Worm (Caenorhabditis elegans) whole organism, mixed stage, embryonic: ENCODE results near the gene lips-8.
A peak's percentile ranks its signal among the peaks of the same experiment; 100 is the strongest.

ENCODE experiments used
- M03D4.4 ChIP-seq: sonication (generic microtip); optimal IDR thresholded peaks from 2 replicates; lab custom pipeline; 2017; ENCODE audit warnings: mild to moderate bottlenecking, missing genetic modification characterization, missing compliant biosample characterization
- bed-3 ChIP-seq: fragments of 200-800 bp; sonication (Bioruptor generic); optimal IDR thresholded peaks from 3 replicates; lab custom pipeline; 2018; ENCODE audit warnings: mild to moderate bottlenecking, missing genetic modification characterization, moderate library complexity, missing compliant biosample characterization
- blmp-1 ChIP-seq: fragments of 150-350 bp; optimal IDR thresholded peaks from 2 replicates; lab custom pipeline; 2014; ENCODE audit warnings: missing biosample characterization, missing genetic modification characterization
- ceh-39 ChIP-seq: fragments of 150-350 bp; optimal IDR thresholded peaks from 2 replicates; lab custom pipeline; 2014; ENCODE audit warnings: missing biosample characterization, missing genetic modification characterization
- ceh-43 ChIP-seq: fragments of 200-800 bp; sonication (Bioruptor generic); optimal IDR thresholded peaks from 2 replicates; lab custom pipeline; 2018; ENCODE audit warnings: mild to moderate bottlenecking, missing genetic modification characterization, moderate library complexity, missing compliant biosample characterization
- ceh-83 ChIP-seq: fragments of 200-800 bp; sonication (Bioruptor generic); optimal IDR thresholded peaks from 2 replicates; lab custom pipeline; 2018; ENCODE audit warnings: mild to moderate bottlenecking, missing genetic modification characterization, missing compliant biosample characterization
- ces-1 ChIP-seq: fragments of 150-350 bp; optimal IDR thresholded peaks from 2 replicates; lab custom pipeline; 2014; ENCODE audit warnings: missing biosample characterization, missing genetic modification reagents, missing genetic modification characterization
- cnd-1 ChIP-seq: fragments of 200-800 bp; sonication (Bioruptor generic); optimal IDR thresholded peaks from 2 replicates; lab custom pipeline; 2018; ENCODE audit warnings: mild to moderate bottlenecking, missing genetic modification characterization, missing compliant biosample characterization
- drap-1 ChIP-seq: fragments of 200-800 bp; sonication (Bioruptor generic); optimal IDR thresholded peaks from 3 replicates; lab custom pipeline; 2018; ENCODE audit warnings: mild to moderate bottlenecking, missing genetic modification characterization, missing compliant biosample characterization
- flh-1 ChIP-seq: fragments of 200-800 bp; sonication (Bioruptor generic); optimal IDR thresholded peaks from 2 replicates; lab custom pipeline; 2018; ENCODE audit warnings: mild to moderate bottlenecking, missing genetic modification characterization, moderate library complexity, missing compliant biosample characterization
- ham-2 ChIP-seq: fragments of 200-800 bp; sonication (Bioruptor generic); optimal IDR thresholded peaks from 2 replicates; lab custom pipeline; 2018; ENCODE audit warnings: mild to moderate bottlenecking, missing genetic modification characterization, missing compliant biosample characterization
- hlh-1 ChIP-seq: fragments of 150-350 bp; optimal IDR thresholded peaks from 2 replicates; lab custom pipeline; 2014; ENCODE audit warnings: missing biosample characterization, missing genetic modification reagents, missing genetic modification characterization
- lin-13 ChIP-seq: fragments of 150-350 bp; optimal IDR thresholded peaks from 2 replicates; lab custom pipeline; 2014; ENCODE audit warnings: missing biosample characterization, missing genetic modification characterization
- lin-32 ChIP-seq: fragments of 200-800 bp; sonication (Bioruptor generic); optimal IDR thresholded peaks from 2 replicates; lab custom pipeline; 2018; ENCODE audit warnings: mild to moderate bottlenecking, missing genetic modification characterization, missing compliant biosample characterization
- lsy-2 ChIP-seq: fragments of 150-350 bp; optimal IDR thresholded peaks from 2 replicates; lab custom pipeline; 2014; ENCODE audit warnings: missing biosample characterization, missing genetic modification characterization
- mab-5 ChIP-seq: fragments of 150-350 bp; optimal IDR thresholded peaks from 2 replicates; lab custom pipeline; 2014; ENCODE audit warnings: missing biosample characterization, missing genetic modification characterization
- mep-1 ChIP-seq: fragments of 150-350 bp; optimal IDR thresholded peaks from 2 replicates; lab custom pipeline; 2017; ENCODE audit warnings: missing biosample characterization, missing genetic modification reagents, missing genetic modification characterization, inconsistent platforms
- mls-2 ChIP-seq: sonication (generic microtip); optimal IDR thresholded peaks from 2 replicates; lab custom pipeline; 2016; ENCODE audit warnings: mild to moderate bottlenecking, missing genetic modification characterization, moderate library complexity, missing compliant biosample characterization
- nhr-12 ChIP-seq: fragments of 150-350 bp; optimal IDR thresholded peaks from 2 replicates; lab custom pipeline; 2014; ENCODE audit warnings: missing biosample characterization, missing genetic modification characterization
- nhr-2 ChIP-seq: fragments of 150-350 bp; optimal IDR thresholded peaks from 2 replicates; lab custom pipeline; 2014; ENCODE audit warnings: missing biosample characterization, missing genetic modification characterization
- nhr-237 ChIP-seq: fragments of 150-350 bp; optimal IDR thresholded peaks from 2 replicates; lab custom pipeline; 2014; ENCODE audit warnings: missing biosample characterization, missing genetic modification characterization
- nhr-28 ChIP-seq: fragments of 150-350 bp; optimal IDR thresholded peaks from 2 replicates; lab custom pipeline; 2014; ENCODE audit warnings: missing biosample characterization, missing genetic modification characterization
- nhr-76 ChIP-seq: sonication (generic microtip); optimal IDR thresholded peaks from 2 replicates; lab custom pipeline; 2017; ENCODE audit warnings: missing biosample characterization, missing genetic modification characterization
- sem-2 ChIP-seq: fragments of 200-800 bp; sonication (Bioruptor generic); optimal IDR thresholded peaks from 2 replicates; lab custom pipeline; 2018; ENCODE audit warnings: mild to moderate bottlenecking, missing genetic modification characterization, missing compliant biosample characterization
- sptf-1 ChIP-seq: sonication (generic microtip); optimal IDR thresholded peaks from 2 replicates; lab custom pipeline; 2017; ENCODE audit warnings: mild to moderate bottlenecking, missing genetic modification characterization, moderate library complexity, missing compliant biosample characterization
- tbx-8 ChIP-seq: fragments of 200-800 bp; sonication (Bioruptor generic); optimal IDR thresholded peaks from 2 replicates; lab custom pipeline; 2018; ENCODE audit warnings: mild to moderate bottlenecking, missing genetic modification characterization, moderate library complexity, missing compliant biosample characterization
- unc-120 ChIP-seq: sonication (generic microtip); optimal IDR thresholded peaks from 2 replicates; lab custom pipeline; 2017; ENCODE audit warnings: missing genetic modification characterization, missing compliant biosample characterization; ENCODE audit not compliant: poor library complexity, severe bottlenecking
- unc-39 ChIP-seq: fragments of 150-350 bp; optimal IDR thresholded peaks from 2 replicates; lab custom pipeline; 2014; ENCODE audit warnings: missing biosample characterization, missing genetic modification characterization
- unc-62 ChIP-seq: fragments of 150-350 bp; optimal IDR thresholded peaks from 2 replicates; lab custom pipeline; 2014; ENCODE audit warnings: missing biosample characterization, missing genetic modification reagents, missing genetic modification characterization
- zip-8 ChIP-seq: fragments of 150-350 bp; optimal IDR thresholded peaks from 2 replicates; lab custom pipeline; 2014; ENCODE audit warnings: missing biosample characterization, missing genetic modification characterization
- ztf-11 ChIP-seq: fragments of 150-350 bp; optimal IDR thresholded peaks from 2 replicates; lab custom pipeline; 2014; ENCODE audit warnings: missing biosample characterization, missing genetic modification characterization

lips-8 gene

DNA sequence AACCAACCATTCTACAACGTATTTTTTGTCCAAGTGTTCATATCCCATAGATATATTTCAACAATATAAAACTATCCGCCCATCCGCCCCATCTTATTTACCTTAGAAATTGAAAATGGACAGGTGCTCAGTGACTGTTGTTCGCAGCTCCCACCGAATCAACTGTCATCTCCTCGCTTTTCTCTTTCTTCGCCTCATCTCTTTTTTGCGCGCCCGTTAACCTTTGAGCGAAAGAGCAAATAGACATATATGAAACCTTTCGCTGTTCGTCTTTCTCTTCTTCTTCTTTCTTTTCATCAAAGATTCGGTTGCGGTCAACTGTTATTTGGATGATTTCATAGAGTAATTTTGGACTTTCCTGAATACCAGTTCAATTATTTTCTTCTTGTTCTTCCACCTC is 22.6 kb upstream of the lips-8 start, which contains the start of gene sssh-1:
sssh-1 (plus strand) TSS at position 301 of the 400 bp plus-strand sequence.
- TF ChIP-seq ham-2 (GFP tag; lab: Kevin White, UChicago): no peak
- no peak for TF ChIP-seq blmp-1 (tag; lab: Kevin White, UChicago)
- TF ChIP-seq zip-8: no peak
- no peak for TF ChIP-seq ztf-11 (tag; lab: Kevin White, UChicago)
- TF ChIP-seq, all 35 proteins: peak for 0

- TF ChIP-seq ceh-83 (GFP tag; lab: Kevin White, UChicago) (peak; percentile 41), nhr-76 (no peak)
Observed at ce11 chrX:14877691-14878090, 20.6 kb upstream of the lips-8 start.

DNA sequence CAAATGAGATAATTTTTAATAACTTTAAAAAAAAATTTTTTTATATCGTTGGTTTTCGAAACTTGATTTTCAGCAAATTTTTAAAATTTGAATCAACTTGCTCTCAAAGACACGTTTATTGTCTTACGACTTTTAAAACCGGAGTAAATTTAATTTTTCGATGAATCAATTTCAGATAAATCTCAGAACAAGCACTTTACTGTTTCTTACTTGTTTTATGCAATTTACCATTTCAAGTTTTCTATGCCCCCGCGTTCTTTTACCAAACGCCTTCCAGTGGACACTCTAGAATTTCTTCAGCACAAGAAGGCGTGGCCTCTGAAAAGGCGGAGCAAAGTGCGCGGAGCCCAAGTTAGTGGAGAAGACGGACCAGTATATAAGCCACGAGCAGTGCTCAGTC is 17.2 kb upstream of the lips-8 start, which contains the start of gene flp-8:
flp-8 (plus strand) TSS at position 301 of the 400 bp plus-strand sequence.
- TF ChIP-seq flh-1 (GFP tag; lab: Kevin White, UChicago): no peak
- TF ChIP-seq ceh-39 (tag; lab: Kevin White, UChicago): no peak
- TF ChIP-seq mls-2 (tag; lab: Kevin White, UChicago): no peak
- TF ChIP-seq hlh-1 (tag; lab: Kevin White, UChicago): no peak
- no peak for TF ChIP-seq ces-1 (GFP tag; lab: Kevin White, UChicago)
- TF ChIP-seq unc-120 (tag; lab: Kevin White, UChicago): no peak
- no peak for TF ChIP-seq ceh-43 (GFP tag; lab: Kevin White, UChicago)
- TF ChIP-seq nhr-2 (tag; lab: Kevin White, UChicago): no peak
- TF ChIP-seq nhr-12 (tag; lab: Kevin White, UChicago): no peak
- TF ChIP-seq mab-5 (tag; lab: Kevin White, UChicago): no peak
- TF ChIP-seq nhr-76: no peak
- no peak for TF ChIP-seq lin-13 (tag; lab: Kevin White, UChicago)

DNA sequence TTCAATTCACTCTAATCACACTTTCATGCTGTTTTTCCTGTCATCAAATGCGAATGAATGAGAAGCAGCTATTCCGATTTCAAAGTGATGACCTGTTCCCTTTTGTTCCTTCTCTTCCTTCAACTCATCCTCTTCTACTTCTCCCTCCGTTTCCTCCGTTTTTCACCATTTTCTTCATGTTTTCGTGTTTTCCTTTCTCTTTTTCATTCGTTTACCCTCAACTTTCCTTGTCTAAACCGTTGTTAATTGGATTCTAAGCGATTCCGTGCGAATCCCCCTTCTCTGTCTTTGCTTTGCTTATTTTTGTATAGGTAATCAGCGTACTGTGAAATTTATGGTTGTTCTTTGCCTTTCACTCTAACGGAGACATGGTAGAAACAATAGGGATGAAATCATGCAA is 12.4 kb upstream of the lips-8 start:
- TF ChIP-seq nhr-237 (no peak), bed-3 (GFP tag; lab: Kevin White, UChicago) (no peak), zip-8 (no peak), nhr-76 (no peak), sptf-1 (peak; percentile 32), unc-39 (tag; lab: Kevin White, UChicago) (no peak), nhr-12 (tag; lab: Kevin White, UChicago) (no peak)

ce11 chrX:14888188-14888587 is 10.1 kb upstream of the lips-8 start, which contains the start of gene daf-6:
Gene daf-6 (plus strand): TSS chrX:14888488.
- TF ChIP-seq nhr-12 (tag; lab: Kevin White, UChicago) (no peak), mab-5 (tag; lab: Kevin White, UChicago) (no peak)
- TF ChIP-seq, all 35 proteins: peak for 0

DNA sequence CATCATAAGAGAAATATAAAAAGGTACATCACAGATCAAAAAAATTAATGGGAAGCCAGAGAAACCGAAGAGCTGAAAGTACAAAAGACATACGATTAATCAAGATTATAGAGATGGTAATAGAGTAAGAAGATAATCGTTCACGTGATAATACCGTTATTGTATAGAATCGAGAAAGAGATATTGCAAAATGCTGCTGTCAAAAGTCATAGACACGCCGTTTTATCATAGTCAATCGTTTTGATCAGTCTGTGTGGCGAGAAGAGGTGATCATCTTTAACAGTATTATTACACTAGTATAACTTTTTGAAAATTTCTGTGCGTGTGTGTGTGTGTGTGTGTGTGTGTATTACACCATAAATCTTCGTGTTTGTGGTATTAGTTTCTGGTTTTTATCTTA is 3.9 kb upstream of the lips-8 start:
- TF ChIP-seq drap-1: no peak
- TF ChIP-seq flh-1 (GFP tag; lab: Kevin White, UChicago): no peak
- no peak for TF ChIP-seq blmp-1 (tag; lab: Kevin White, UChicago)
- TF ChIP-seq nhr-237: no peak
- TF ChIP-seq sem-2: no peak
- no peak for TF ChIP-seq unc-62 (GFP tag; lab: Kevin White, UChicago)
- no peak for TF ChIP-seq sptf-1
- TF ChIP-seq unc-39 (tag; lab: Kevin White, UChicago): no peak
- TF ChIP-seq ceh-43 (GFP tag; lab: Kevin White, UChicago): no peak
- no peak for TF ChIP-seq nhr-76
- no peak for TF ChIP-seq ham-2 (GFP tag; lab: Kevin White, UChicago)
- TF ChIP-seq ceh-83 (GFP tag; lab: Kevin White, UChicago): no peak

DNA sequence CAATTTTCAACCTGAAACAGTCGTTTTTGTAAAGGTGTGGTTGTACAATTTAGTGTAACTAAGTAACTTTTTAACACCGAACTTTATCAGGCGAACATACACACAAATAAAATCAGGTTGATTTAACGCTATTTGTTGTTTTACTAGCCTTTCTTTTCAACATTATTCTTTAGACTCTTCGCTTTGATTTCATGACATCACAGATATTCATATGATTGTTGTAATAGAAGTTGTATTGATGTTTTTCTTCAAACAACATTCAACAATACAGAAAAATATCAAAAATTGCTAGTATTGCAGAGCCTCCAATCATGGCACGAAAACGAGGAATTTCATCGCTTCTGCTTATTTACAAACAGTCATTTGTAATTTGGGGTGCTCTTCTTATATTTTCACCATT is 3.5 kb upstream of the lips-8 start, which contains the start of gene nac-1:
nac-1 (plus strand) TSS at position 301 of the 400 bp plus-strand sequence.
- no peak for TF ChIP-seq lsy-2

DNA sequence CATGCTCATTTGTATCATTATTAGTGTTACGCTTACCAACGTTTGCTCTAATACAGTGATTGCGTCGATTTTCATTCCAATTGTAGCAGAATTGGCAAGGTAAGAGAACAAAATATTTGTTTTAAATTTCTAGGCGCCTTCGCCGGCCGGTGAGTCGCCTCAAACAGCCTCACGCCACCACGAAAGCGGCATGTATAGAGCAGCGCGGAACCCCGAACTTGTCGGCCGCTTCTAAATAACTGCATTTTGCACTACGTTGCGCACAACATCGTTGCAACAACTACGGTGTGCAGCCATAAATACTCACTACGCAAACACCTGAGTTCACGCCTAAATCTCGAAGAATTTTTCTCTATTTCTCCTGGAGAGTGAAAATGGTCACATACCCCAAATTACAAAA is 1.1 kb upstream of the lips-8 start:
- no peak for TF ChIP-seq unc-120 (tag; lab: Kevin White, UChicago)
- TF ChIP-seq ztf-11 (tag; lab: Kevin White, UChicago): no peak
- TF ChIP-seq blmp-1 (tag; lab: Kevin White, UChicago): no peak
- no peak for TF ChIP-seq sptf-1
- no peak for TF ChIP-seq unc-62 (GFP tag; lab: Kevin White, UChicago)
- TF ChIP-seq lsy-2: no peak
- TF ChIP-seq lin-13 (tag; lab: Kevin White, UChicago): no peak
- TF ChIP-seq lin-32: no peak
- TF ChIP-seq cnd-1 (tag; lab: Kevin White, UChicago): no peak
- TF ChIP-seq M03D4.4 (tag; lab: Kevin White, UChicago): no peak
- TF ChIP-seq hlh-1 (tag; lab: Kevin White, UChicago): no peak
- TF ChIP-seq tbx-8 (GFP tag; lab: Kevin White, UChicago): no peak
- TF ChIP-seq drap-1: no peak
- no peak for TF ChIP-seq nhr-28
- no peak for TF ChIP-seq sem-2
- TF ChIP-seq mab-5 (tag; lab: Kevin White, UChicago): no peak
- no peak for TF ChIP-seq mep-1 (tag; lab: Kevin White, UChicago)
- no peak for TF ChIP-seq mls-2 (tag; lab: Kevin White, UChicago)
- TF ChIP-seq nhr-237: no peak
